Fruit fly (Drosophila melanogaster): Measurements from ENCODE around the gene CG3552.

CG3552 gene

DNA sequence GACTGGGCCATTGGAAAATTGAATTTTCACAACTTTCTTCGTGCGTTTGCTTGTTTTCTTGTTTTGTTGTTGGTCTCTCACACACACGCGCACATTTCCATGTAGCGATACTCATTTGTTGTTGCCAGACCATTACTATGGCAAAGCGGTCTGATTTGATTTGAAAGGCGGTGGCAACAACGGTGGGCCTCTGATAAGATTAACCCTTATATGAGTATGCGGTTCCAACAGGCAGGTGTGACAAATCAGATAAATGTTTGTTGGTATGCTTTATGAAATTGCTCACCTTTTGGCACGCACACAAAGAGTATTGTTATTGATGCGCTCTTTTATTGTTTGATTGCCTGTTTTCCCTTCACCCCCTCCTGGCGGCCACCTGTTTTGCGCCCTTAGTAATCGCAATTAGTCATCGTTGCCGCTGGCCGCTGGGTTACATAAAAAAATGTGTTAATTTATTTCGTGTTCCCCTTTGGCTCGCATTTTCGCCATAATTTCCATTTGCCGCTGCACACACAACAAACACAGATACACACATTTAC, 8.8 kb upstream of the CG3552 start (continued):
- peak in 1 of 2 experiments; percentile 93 for TF ChIP-seq Pdp1 (GFP tag; optimal IDR thresholded peaks at IDR 0.05)
- peak; percentile 86 for TF ChIP-seq sens (GFP tag)
- TF ChIP-seq gsb-n (tag; optimal IDR thresholded peaks at IDR 0.05) = peak; percentile 78
- no peak for TF ChIP-seq usp (GFP tag; optimal IDR thresholded peaks at IDR 0.05)
- TF ChIP-seq ftz-f1 (GFP tag; optimal IDR thresholded peaks at IDR 0.05) = no peak
- TF ChIP-seq unc-4 (GFP tag; IDR thresholded peaks at IDR 0.05; ENCODE audit: partially characterized antibody) = no peak; the same call in 1 of the 2 replicates
- TF ChIP-seq trh (GFP tag; optimal IDR thresholded peaks at IDR 0.05) = no peak
- TF ChIP-seq cwo (GFP tag; optimal IDR thresholded peaks at IDR 0.05) = peak; percentile 22
- no peak for TF ChIP-seq Adf1 (GFP tag; IDR thresholded peaks at IDR 0.05)
- no peak for TF ChIP-seq gfzf (GFP tag; optimal IDR thresholded peaks at IDR 0.05)
- TF ChIP-seq nom (GFP tag; optimal IDR thresholded peaks at IDR 0.05) = no peak
- TF ChIP-seq CG32767 (GFP tag; IDR thresholded peaks at IDR 0.05) = 0 out of 2 replicates have a peak, but pooled peaks have one; percentile 7
- TF ChIP-seq CG8281 (tag; optimal IDR thresholded peaks at IDR 0.05) = peak; percentile 48
- TF ChIP-seq CG14050 (GFP tag; IDR thresholded peaks at IDR 0.05) = no peak
- TF ChIP-seq CG8290 (GFP tag; optimal IDR thresholded peaks at IDR 0.05) = no peak
- peak in 1 of 2 experiments; percentile 20 for TF ChIP-seq CG8290 (tag; optimal IDR thresholded peaks at IDR 0.05)
- peak; percentile 59 for TF ChIP-seq pros (GFP tag; optimal IDR thresholded peaks at IDR 0.05)
- TF ChIP-seq sqz (GFP tag; optimal IDR thresholded peaks at IDR 0.05) = peak; percentile 28
- no peak for TF ChIP-seq CG15479 (GFP tag; optimal IDR thresholded peaks at IDR 0.05)
- peak; percentile 84 for TF ChIP-seq Neu2 (GFP tag; optimal IDR thresholded peaks at IDR 0.05; ENCODE audit: borderline replicate concordance)
- TF ChIP-seq CG10543 (GFP tag; optimal IDR thresholded peaks at IDR 0.05) = peak; percentile 43
- no peak for TF ChIP-seq Meics (GFP tag; optimal IDR thresholded peaks at IDR 0.05)
- peak; percentile 16; the same call in 1 of the 3 replicates for TF ChIP-seq otp (GFP tag; IDR thresholded peaks at IDR 0.05)
- peak; percentile 54; the same call in 1 of the 3 replicates for TF ChIP-seq CG6175 (GFP tag; IDR thresholded peaks at IDR 0.05)
- TF ChIP-seq CG15269 (tag; optimal IDR thresholded peaks at IDR 0.05) = peak; percentile 14
- peak; percentile 38 for TF ChIP-seq kah (GFP tag; optimal IDR thresholded peaks at IDR 0.05)
- TF ChIP-seq CG2199 (GFP tag; IDR thresholded peaks at IDR 0.05) = 0 out of 3 replicates have a peak, but pooled peaks have one; percentile 8
- TF ChIP-seq gce (GFP tag; IDR thresholded peaks at IDR 0.05) = no peak
- TF ChIP-seq CG12391 (tag; optimal IDR thresholded peaks at IDR 0.05) = no peak
- peak; percentile 36 for TF ChIP-seq caup (GFP tag; optimal IDR thresholded peaks at IDR 0.05; ENCODE audit: severe bottlenecking)
- peak; percentile 99 for TF ChIP-seq Elba2 (GFP tag; optimal IDR thresholded peaks at IDR 0.05)
- TF ChIP-seq Fer2 (tag; optimal IDR thresholded peaks at IDR 0.05) = no peak
- TF ChIP-seq Scr (GFP tag; IDR thresholded peaks at IDR 0.05; ENCODE audit: partially characterized antibody) = 0 out of 2 replicates have a peak, but pooled peaks have one; percentile 12
- peak; percentile 23 for TF ChIP-seq cad (GFP tag; optimal IDR thresholded peaks at IDR 0.05)
- TF ChIP-seq gro (GFP tag; optimal IDR thresholded peaks at IDR 0.05) = peak; percentile 45
- TF ChIP-seq rib (GFP tag; IDR thresholded peaks at IDR 0.05) = peak; percentile 23; the same call in 1 of the 2 replicates
- TF ChIP-seq D (optimal IDR thresholded peaks at IDR 0.05) = peak; percentile 89
- no peak for TF ChIP-seq D (GFP tag; optimal IDR thresholded peaks at IDR 0.05)
- no peak for TF ChIP-seq CG7987 (GFP tag; optimal IDR thresholded peaks at IDR 0.05)
- no peak for TF ChIP-seq so (GFP tag; IDR thresholded peaks at IDR 0.05)
- no peak for TF ChIP-seq Hr3 (GFP tag; optimal IDR thresholded peaks at IDR 0.05)
- 0 out of 3 replicates have a peak, but pooled peaks have one; percentile 13 for TF ChIP-seq row (GFP tag; IDR thresholded peaks at IDR 0.05)
- TF ChIP-seq Hr78 (GFP tag; optimal IDR thresholded peaks at IDR 0.05) = peak in 1 of 2 experiments; percentile 44
- TF ChIP-seq BtbVII (GFP tag; optimal IDR thresholded peaks at IDR 0.05) = peak; percentile 1
- peak; percentile 20 for TF ChIP-seq MESR4 (GFP tag; optimal IDR thresholded peaks at IDR 0.05)
- peak; percentile 46 for TF ChIP-seq scrt (GFP tag; optimal IDR thresholded peaks at IDR 0.05)
- no peak for TF ChIP-seq ham (GFP tag; IDR thresholded peaks at IDR 0.05)

Measured in whole organism, embryonic.